Fruit fly (Drosophila melanogaster) whole organism, wandering third instar larva: ENCODE measurements around the gene CG46270.

Source experiments
- Abd-B ChIP-seq: fragments of >200 bp; optimal IDR thresholded peaks from 2 replicates; lab custom pipeline; 2017; ENCODE audit warnings: missing biosample characterization, missing genetic modification characterization
- Dfd ChIP-seq: fragments of >200 bp; optimal IDR thresholded peaks from 2 replicates; lab custom pipeline; 2017; ENCODE audit warnings: missing biosample characterization, missing genetic modification characterization
- GATAd ChIP-seq: sonication (Bioruptor generic); optimal IDR thresholded peaks from 2 replicates; lab custom pipeline; 2016; ENCODE audit warnings: missing biosample characterization, missing genetic modification characterization
- Hr78 ChIP-seq: fragments of >200 bp; optimal IDR thresholded peaks from 2 replicates; lab custom pipeline; 2017; ENCODE audit warnings: missing biosample characterization, missing genetic modification characterization
- Myc ChIP-seq: fragments of >200 bp; optimal IDR thresholded peaks from 2 replicates; lab custom pipeline; 2017
- brk ChIP-seq: fragments of 200-800 bp; sonication (Bioruptor generic); optimal IDR thresholded peaks from 2 replicates; lab custom pipeline; 2016; ENCODE audit warnings: missing biosample characterization, mild to moderate bottlenecking, missing genetic modification characterization
- dmrt93B ChIP-seq: fragments of 200-800 bp; sonication (Bioruptor generic); optimal IDR thresholded peaks from 2 replicates; lab custom pipeline; 2018; ENCODE audit warnings: missing biosample characterization, mild to moderate bottlenecking, missing genetic modification characterization
- foxo ChIP-seq, 2 experiments: fragments of 200-800 bp; sonication (Bioruptor generic); optimal IDR thresholded peaks; 2 replicates in 1 of 2; 3 replicates in 1 of 2; lab custom pipeline; 2016 to 2017; ENCODE audit warnings: missing biosample characterization in 2 of 2, missing genetic modification characterization in 2 of 2
- h ChIP-seq: fragments of 200-800 bp; sonication (Bioruptor generic); optimal IDR thresholded peaks from 3 replicates; lab custom pipeline; 2016; ENCODE audit warnings: missing biosample characterization, mild to moderate bottlenecking, missing genetic modification characterization
- lola ChIP-seq: fragments of >200 bp; optimal IDR thresholded peaks from 2 replicates; lab custom pipeline; 2017; ENCODE audit warnings: missing biosample characterization, missing genetic modification characterization
- psq ChIP-seq: fragments of 200-800 bp; sonication (Bioruptor generic); optimal IDR thresholded peaks from 3 replicates; lab custom pipeline; 2017; ENCODE audit warnings: missing biosample characterization, mild to moderate bottlenecking, missing genetic modification characterization, moderate library complexity
- sage ChIP-seq: fragments of 200-800 bp; sonication (Bioruptor generic); optimal IDR thresholded peaks from 2 replicates; lab custom pipeline; 2016; ENCODE audit warnings: missing biosample characterization, mild to moderate bottlenecking, missing genetic modification characterization
- usp ChIP-seq: fragments of >200 bp; optimal IDR thresholded peaks from 2 replicates; lab custom pipeline; 2017; ENCODE audit warnings: missing biosample characterization, missing genetic modification characterization

DNA sequence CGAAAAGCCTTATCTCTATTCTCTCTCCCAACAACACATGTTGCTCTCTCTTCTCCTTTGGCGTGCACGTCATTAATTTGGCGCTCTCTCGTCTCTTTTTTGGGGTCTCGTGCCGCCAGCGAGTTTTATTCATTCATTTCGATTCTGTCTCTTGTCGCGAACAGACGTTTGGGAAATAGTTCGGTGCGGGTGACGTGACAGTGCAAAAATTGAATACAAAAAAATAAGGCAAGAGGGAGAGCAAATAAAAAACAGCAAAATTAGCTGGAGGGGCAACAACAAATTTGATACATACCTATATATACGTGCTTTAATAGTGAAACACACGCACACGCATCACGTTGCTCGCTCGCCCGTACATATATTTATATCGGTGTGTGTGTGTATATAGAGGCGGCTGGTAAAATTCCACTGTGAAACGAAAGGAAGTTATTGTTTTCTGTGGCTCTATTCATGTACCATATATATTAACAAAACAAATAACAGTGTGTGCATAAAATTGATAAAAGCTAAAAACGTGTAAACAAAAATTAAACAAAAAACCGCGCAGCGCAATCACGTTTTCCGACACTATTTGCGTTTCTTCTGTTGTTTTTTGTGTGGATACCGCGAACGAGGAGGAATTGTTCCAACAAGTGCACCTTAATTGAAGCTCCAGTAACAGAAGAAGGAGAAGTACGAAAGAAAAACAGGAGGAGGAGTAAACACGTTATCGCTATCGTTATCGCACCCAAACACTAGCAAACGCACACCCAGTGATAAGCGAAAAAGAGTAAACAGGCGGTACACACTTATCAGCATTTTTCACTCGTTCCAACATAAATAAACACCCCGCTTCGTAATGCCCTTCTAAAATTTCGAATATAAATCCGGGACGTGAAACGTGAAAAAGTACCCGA, 39.8 kb downstream of the CG46270 start, which contains the start of gene cwo:
- TF ChIP-seq psq (GFP tag; lab: Kevin White, UChicago) (peak; percentile 20), Abd-B (GFP tag; lab: Kevin White, UChicago) (no peak), h (peak; percentile 64), dmrt93B (no peak), Dfd (GFP tag; lab: Kevin White, UChicago) (no peak), Myc (no peak), lola (GFP tag; lab: Kevin White, UChicago) (no peak), GATAd (no peak), sage (GFP tag; lab: Kevin White, UChicago) (no peak), Hr78 (GFP tag; lab: Kevin White, UChicago) (no peak), usp (no peak), foxo (GFP tag; optimal IDR thresholded peaks at IDR 0.05; lab: Kevin White, UChicago) (peak in 1 of 2 experiments; percentile 41), brk (peak; percentile 25)
